Worm (Caenorhabditis elegans): ENCODE data around the gene E04F6.10.

ce11 chrII:7189120-7189519 is 27.8 kb downstream of the E04F6.10 start, which contains the start of gene E04F6.4:
- TF ChIP-seq snpc-4 (tag; optimal IDR thresholded peaks at IDR 0.05) = no peak
- no peak for TF ChIP-seq skn-1 (tag; optimal IDR thresholded peaks at IDR 0.05)
- TF ChIP-seq ceh-82 (tag; optimal IDR thresholded peaks at IDR 0.05) = no peak
- no peak for TF ChIP-seq elt-2 (tag; optimal IDR thresholded peaks at IDR 0.05)
- no peak for TF ChIP-seq ama-1 (optimal IDR thresholded peaks at IDR 0.05)
